Worm (Caenorhabditis elegans) whole organism, L4 larva: ENCODE measurements around the gene srx-44.

Source experiments
- F44E2.7 ChIP-seq: fragments of 200-800 bp; sonication (Bioruptor generic); IDR thresholded peaks from 2 replicates; pipeline ENCODE4 v2.1.2; 2022; ENCODE audit warnings: missing genetic modification characterization, missing compliant biosample characterization
- ZK546.5 ChIP-seq, 2 experiments: sonication (generic microtip); optimal IDR thresholded peaks; 2 replicates each; lab custom pipeline; 2017; ENCODE audit warnings: missing biosample characterization in 2 of 2, missing genetic modification characterization in 2 of 2
- aly-2 ChIP-seq: sonication (generic microtip); optimal IDR thresholded peaks from 2 replicates; lab custom pipeline; 2018; ENCODE audit warnings: missing biosample characterization, missing genetic modification characterization
- ceh-28 ChIP-seq: fragments of 150-350 bp; optimal IDR thresholded peaks from 2 replicates; lab custom pipeline; 2014; ENCODE audit warnings: missing biosample characterization, missing genetic modification reagents, missing genetic modification characterization
- ces-1 ChIP-seq: fragments of 150-350 bp; sonication (generic microtip); optimal IDR thresholded peaks from 4 replicates; lab custom pipeline; 2014; ENCODE audit warnings: missing biosample characterization, missing genetic modification reagents, missing genetic modification characterization
- jun-1 ChIP-seq: fragments of 150-350 bp; optimal IDR thresholded peaks from 2 replicates; lab custom pipeline; 2014; ENCODE audit warnings: missing biosample characterization, missing genetic modification reagents, missing genetic modification characterization
- lin-15B ChIP-seq: fragments of 150-350 bp; sonication (generic microtip); optimal IDR thresholded peaks from 3 replicates; lab custom pipeline; 2014; ENCODE audit warnings: missing biosample characterization, missing genetic modification characterization
- nhr-42 ChIP-seq: fragments of 200-800 bp; sonication (Bioruptor generic); IDR thresholded peaks from 2 replicates; pipeline ENCODE4 v1.3.6; 2022; ENCODE audit warnings: missing genetic modification characterization, missing compliant biosample characterization
- zag-1 ChIP-seq: fragments of 150-350 bp; optimal IDR thresholded peaks from 2 replicates; lab custom pipeline; 2014; ENCODE audit warnings: missing biosample characterization, missing genetic modification characterization

- TF ChIP-seq zag-1 (tag; lab: Kevin White, UChicago) (no peak), aly-2 (no peak), lin-15B (tag; lab: Kevin White, UChicago) (no peak), nhr-42 (GFP tag; lab: Robert Waterston, UW) (no peak), ceh-28 (tag; lab: Kevin White, UChicago) (no peak), ces-1 (GFP tag; lab: Kevin White, UChicago) (no peak), F44E2.7 (GFP tag; lab: Robert Waterston, UW) (no peak), ZK546.5 (tag; optimal IDR thresholded peaks at IDR 0.05; lab: Kevin White, UChicago) (no peak), jun-1 (no peak)
Measured at ce11 chrV:16046573-16046972, 26.4 kb downstream of the srx-44 start, which contains the start of gene ZK285.2.
